Worm (Caenorhabditis elegans): ENCODE measurements around the gene F27D9.12.

ce11 chrX:7652308-7652707, 4.5 kb downstream of the F27D9.12 start:
- TF ChIP-seq B0310.2 (tag; optimal IDR thresholded peaks at IDR 0.05) (no peak), ama-1 (optimal IDR thresholded peaks at IDR 0.05) (no peak), ceh-13 (GFP tag; optimal IDR thresholded peaks at IDR 0.05) (no peak), ceh-36 (tag; optimal IDR thresholded peaks at IDR 0.05) (no peak), ets-7 (tag; optimal IDR thresholded peaks at IDR 0.05) (no peak), flt-1 (GFP tag; IDR thresholded peaks at IDR 0.05) (no peak)

Measured in whole organism, early embryonic.